Worm (Caenorhabditis elegans) whole organism, young adult: Measurements from ENCODE around the gene nspg-4.

ENCODE experiments used
- B0336.3 ChIP-seq: fragments of 200-800 bp; sonication (Bioruptor generic); IDR thresholded peaks from 2 replicates; pipeline ENCODE4 v1.3.6; 2022; ENCODE audit warnings: missing genetic modification characterization, missing compliant biosample characterization
- K11D2.4 ChIP-seq: fragments of 200-800 bp; sonication (Bioruptor generic); IDR thresholded peaks from 2 replicates; pipeline ENCODE4 v1.3.6; 2022; ENCODE audit warnings: missing genetic modification reagents, missing genetic modification characterization, missing compliant biosample characterization
- K12H6.12 ChIP-seq: fragments of 200-800 bp; sonication (Bioruptor generic); optimal IDR thresholded peaks from 2 replicates; lab custom pipeline; 2018; ENCODE audit warnings: mild to moderate bottlenecking, missing genetic modification characterization, missing compliant biosample characterization
- Y53G8AR.9 ChIP-seq: fragments of 200-800 bp; sonication (Bioruptor generic); conservative IDR thresholded peaks from 2 replicates; pipeline ENCODE4 v1.3.6; 2022; ENCODE audit warnings: missing genetic modification reagents, missing genetic modification characterization, missing compliant biosample characterization
- efl-1 ChIP-seq: fragments of 150-350 bp; optimal IDR thresholded peaks from 2 replicates; lab custom pipeline; 2014; ENCODE audit warnings: missing biosample characterization, missing genetic modification reagents, missing genetic modification characterization
- let-607 ChIP-seq, 2 experiments: fragments of 200-800 bp in 1 of 2; sonication (Bioruptor generic) in 1 of 2; sonication (generic microtip) in 1 of 2; optimal IDR thresholded peaks; 2 replicates each; lab custom pipeline; 2016 to 2018; ENCODE audit warnings: mild to moderate bottlenecking in 2 of 2, missing compliant biosample characterization in 2 of 2, missing genetic modification characterization in 2 of 2, moderate library complexity in 2 of 2, missing genotype in 1 of 2
- mxl-1 ChIP-seq: sonication (generic microtip); optimal IDR thresholded peaks from 2 replicates; lab custom pipeline; 2016; ENCODE audit warnings: missing genetic modification characterization, missing compliant biosample characterization
- nfya-1 ChIP-seq: sonication (generic microtip); optimal IDR thresholded peaks from 2 replicates; lab custom pipeline; 2017; ENCODE audit warnings: antibody characterized with exemption, missing compliant biosample characterization, missing genetic modification characterization, borderline replicate concordance; ENCODE audit not compliant: insufficient read depth
- pha-4 ChIP-seq: fragments of 150-350 bp; sonication (generic microtip); optimal IDR thresholded peaks from 2 replicates; lab custom pipeline; 2014; ENCODE audit warnings: missing biosample characterization, missing genetic modification reagents, missing genetic modification characterization
- unc-130 ChIP-seq: sonication (generic microtip); optimal IDR thresholded peaks from 2 replicates; lab custom pipeline; 2016; ENCODE audit warnings: missing genetic modification reagents, missing genetic modification characterization, missing compliant biosample characterization
- zim-3 ChIP-seq: sonication (generic microtip); optimal IDR thresholded peaks from 2 replicates; lab custom pipeline; 2017; ENCODE audit warnings: mild to moderate bottlenecking, missing genetic modification characterization, moderate library complexity, missing compliant biosample characterization
- ztf-26 ChIP-seq: sonication (generic microtip); optimal IDR thresholded peaks from 2 replicates; lab custom pipeline; 2017; ENCODE audit warnings: missing genetic modification characterization, missing compliant biosample characterization

DNA sequence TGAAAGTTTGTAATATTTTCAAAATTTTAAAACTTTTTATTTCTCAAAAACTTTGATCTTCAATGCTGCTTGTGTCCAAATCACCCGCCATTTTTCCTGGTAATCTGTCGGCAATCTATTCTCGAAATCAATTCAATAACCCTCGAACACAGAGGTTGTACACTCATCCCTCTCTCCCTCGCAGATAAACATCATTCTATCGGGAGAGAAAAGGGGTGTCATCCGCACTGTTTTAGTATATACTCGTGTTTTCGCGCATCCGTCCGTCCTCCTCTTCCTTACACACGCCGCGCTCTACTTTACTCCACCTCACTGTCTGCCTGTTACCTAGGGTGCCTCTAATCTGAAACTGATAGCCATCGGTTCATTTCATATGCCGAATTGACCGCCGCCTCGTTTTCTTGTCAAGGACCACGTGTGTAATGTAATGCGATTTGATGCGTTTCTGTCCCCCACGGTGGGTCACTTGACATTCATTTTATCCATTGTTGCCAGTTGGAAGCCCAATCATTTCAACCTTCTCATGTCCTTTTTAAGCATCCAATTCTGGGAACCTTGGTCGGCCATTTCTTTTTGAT is 6.5 kb downstream of the nspg-4 start:
- TF ChIP-seq K12H6.12 (tag; lab: Kevin White, UChicago) (no peak), B0336.3 (GFP tag; lab: Robert Waterston, UW) (no peak), let-607 (tag; optimal IDR thresholded peaks at IDR 0.05; lab: Kevin White, UChicago) (no peak), unc-130 (GFP tag; lab: Kevin White, UChicago) (no peak), K11D2.4 (GFP tag; lab: Robert Waterston, UW) (no peak), mxl-1 (tag; lab: Kevin White, UChicago) (no peak), efl-1 (GFP tag; lab: Kevin White, UChicago) (no peak), pha-4 (tag; lab: Kevin White, UChicago) (no peak), Y53G8AR.9 (GFP tag; lab: Robert Waterston, UW) (no peak), zim-3 (tag; lab: Kevin White, UChicago) (no peak), nfya-1 (no peak), ztf-26 (no peak)
